Fruit fly (Drosophila melanogaster) whole organism, embryonic: ENCODE results near the gene sob.

Source experiments
- Atf3 ChIP-seq: fragments of 200-800 bp; sonication (Bioruptor generic); optimal IDR thresholded peaks from 3 replicates; lab custom pipeline; 2016; ENCODE audit warnings: missing biosample characterization, missing genetic modification characterization
- Awh ChIP-seq: fragments of 200-800 bp; sonication (Bioruptor generic); IDR thresholded peaks from 2 replicates; pipeline ENCODE4, ENCODE4 v1.3.6; 2022; ENCODE audit warnings: missing biosample characterization, missing genetic modification characterization
- CG11093 ChIP-seq: fragments of 200-800 bp; sonication (Bioruptor generic); IDR thresholded peaks from 3 replicates; pipeline ENCODE4 v1.3.6; 2022; ENCODE audit warnings: missing biosample characterization, missing genetic modification characterization
- CG11398 ChIP-seq: fragments of 200-800 bp; sonication (Bioruptor generic); optimal IDR thresholded peaks from 2 replicates; lab custom pipeline; 2016; ENCODE audit warnings: missing biosample characterization, missing genetic modification characterization
- CG11696 ChIP-seq: fragments of 200-800 bp; sonication (Bioruptor generic); IDR thresholded peaks from 2 replicates; pipeline ENCODE4 v1.3.6; 2022; ENCODE audit warnings: missing biosample characterization, missing genetic modification characterization
- CG12071 ChIP-seq: fragments of 200-800 bp; sonication (Bioruptor generic); optimal IDR thresholded peaks from 3 replicates; lab custom pipeline; 2018; ENCODE audit warnings: missing biosample characterization, mild to moderate bottlenecking, missing genetic modification characterization
- CG12236 ChIP-seq: fragments of 200-800 bp; sonication (Bioruptor generic); optimal IDR thresholded peaks from 2 replicates; lab custom pipeline; 2016; ENCODE audit warnings: missing biosample characterization, missing genetic modification characterization
- CG14667 ChIP-seq: fragments of 200-800 bp; sonication (Bioruptor generic); IDR thresholded peaks from 2 replicates; pipeline ENCODE4 v1.3.6; 2022; ENCODE audit warnings: missing biosample characterization, missing genetic modification characterization
- CG17186 ChIP-seq: fragments of 200-800 bp; sonication (Bioruptor generic); optimal IDR thresholded peaks from 3 replicates; lab custom pipeline; 2017; ENCODE audit warnings: missing biosample characterization, missing genetic modification reagents, missing genetic modification characterization
- CG18262 ChIP-seq: fragments of 200-800 bp; optimal IDR thresholded peaks from 3 replicates; lab custom pipeline; 2019; ENCODE audit warnings: missing biosample characterization, mild to moderate bottlenecking, missing genetic modification characterization, moderate library complexity
- CG1832 ChIP-seq: fragments of 200-800 bp; sonication (Bioruptor generic); optimal IDR thresholded peaks from 2 replicates; lab custom pipeline; 2017; ENCODE audit warnings: missing biosample characterization, mild to moderate bottlenecking, missing genetic modification characterization, inconsistent platforms
- CG18599 ChIP-seq: fragments of 200-800 bp; sonication (Bioruptor generic); optimal IDR thresholded peaks from 3 replicates; lab custom pipeline; 2017; ENCODE audit warnings: missing biosample characterization, missing genetic modification characterization, mild to moderate bottlenecking, moderate library complexity, missing genetic modification reagents
- CG34224 ChIP-seq: fragments of 200-800 bp; sonication (Bioruptor generic); IDR thresholded peaks from 3 replicates; pipeline ENCODE4 v1.3.6; 2022; ENCODE audit warnings: missing biosample characterization, missing genetic modification characterization; ENCODE audit not compliant: partially characterized antibody
- CG4617 ChIP-seq: fragments of 200-800 bp; sonication (Bioruptor generic); optimal IDR thresholded peaks from 3 replicates; lab custom pipeline; 2016; ENCODE audit warnings: missing biosample characterization, missing genetic modification characterization, borderline replicate concordance
- CG4707 ChIP-seq: fragments of 200-800 bp; sonication (Bioruptor generic); optimal IDR thresholded peaks from 2 replicates; lab custom pipeline; 2018; ENCODE audit warnings: missing biosample characterization, mild to moderate bottlenecking, missing genetic modification characterization, moderate library complexity
- CG8924 ChIP-seq: fragments of 200-800 bp; optimal IDR thresholded peaks from 3 replicates; lab custom pipeline; 2019; ENCODE audit warnings: missing biosample characterization, mild to moderate bottlenecking, missing genetic modification characterization, moderate library complexity
- CG9876 ChIP-seq: fragments of 200-800 bp; sonication (Bioruptor generic); optimal IDR thresholded peaks from 2 replicates; lab custom pipeline; 2016; ENCODE audit warnings: missing biosample characterization, missing genetic modification characterization
- Camta ChIP-seq: fragments of 200-800 bp; sonication (Bioruptor generic); optimal IDR thresholded peaks from 2 replicates; lab custom pipeline; 2016; ENCODE audit warnings: missing biosample characterization, missing genetic modification characterization
- D ChIP-seq, 2 experiments: fragments of 200-800 bp in 1 of 2; fragments of >200 bp in 1 of 2; sonication (Bioruptor generic) in 1 of 2; optimal IDR thresholded peaks; 2 replicates in 1 of 2; 3 replicates in 1 of 2; lab custom pipeline; 2017; ENCODE audit warnings: mild to moderate bottlenecking in 1 of 2, missing biosample characterization in 1 of 2, missing genetic modification characterization in 1 of 2, missing genetic modification reagents in 1 of 2
- D19B ChIP-seq: fragments of 200-800 bp; sonication (Bioruptor generic); optimal IDR thresholded peaks from 2 replicates; lab custom pipeline; 2017; ENCODE audit warnings: missing biosample characterization, mild to moderate bottlenecking, missing genetic modification characterization
- E2f1 ChIP-seq: fragments of 200-800 bp; sonication (Bioruptor generic); IDR thresholded peaks from 2 replicates; pipeline ENCODE4 v1.3.6; 2022; ENCODE audit warnings: missing biosample characterization, missing genetic modification characterization
- ERR ChIP-seq: fragments of 200-800 bp; sonication (Bioruptor generic); optimal IDR thresholded peaks from 2 replicates; lab custom pipeline; 2016; ENCODE audit warnings: missing biosample characterization, missing genetic modification characterization
- Elba2 ChIP-seq: fragments of 200-800 bp; sonication (Bioruptor generic); optimal IDR thresholded peaks from 3 replicates; lab custom pipeline; 2016; ENCODE audit warnings: missing biosample characterization, missing genetic modification characterization
- H15 ChIP-seq: fragments of 200-800 bp; sonication (Bioruptor generic); IDR thresholded peaks from 3 replicates; pipeline ENCODE4 v1.3.6; 2022; ENCODE audit warnings: missing biosample characterization, missing genetic modification characterization
- Hr51 ChIP-seq, 2 experiments: fragments of 200-800 bp; sonication (Bioruptor generic); optimal IDR thresholded peaks; 2 replicates in 1 of 2; 3 replicates in 1 of 2; lab custom pipeline; 2016 to 2018; ENCODE audit warnings: missing biosample characterization in 2 of 2, missing genetic modification characterization in 2 of 2, mild to moderate bottlenecking in 1 of 2, moderate library complexity in 1 of 2
- MESR4 ChIP-seq: fragments of 200-800 bp; sonication (Bioruptor generic); optimal IDR thresholded peaks from 2 replicates; lab custom pipeline; 2018; ENCODE audit warnings: missing biosample characterization, mild to moderate bottlenecking, missing genetic modification characterization, moderate library complexity
- Mrtf ChIP-seq: fragments of 200-800 bp; sonication (Bioruptor generic); IDR thresholded peaks from 3 replicates; pipeline ENCODE4 v1.3.6; 2022; ENCODE audit warnings: missing biosample characterization, missing genetic modification characterization
- Opbp ChIP-seq: fragments of 200-800 bp; sonication (Bioruptor generic); IDR thresholded peaks from 3 replicates; pipeline ENCODE4 v1.3.6; 2022; ENCODE audit warnings: missing biosample characterization, missing genetic modification characterization; ENCODE audit not compliant: partially characterized antibody
- TFAM ChIP-seq: fragments of 200-800 bp; sonication (Bioruptor generic); optimal IDR thresholded peaks from 2 replicates; lab custom pipeline; 2017; ENCODE audit warnings: missing biosample characterization, missing genetic modification characterization, inconsistent platforms
- bab2 ChIP-seq: fragments of 200-800 bp; sonication (Bioruptor generic); optimal IDR thresholded peaks from 2 replicates; lab custom pipeline; 2016; ENCODE audit warnings: missing biosample characterization, missing genetic modification characterization
- bsh ChIP-seq, 2 experiments: fragments of 200-800 bp; sonication (Bioruptor generic); optimal IDR thresholded peaks; 2 replicates each; lab custom pipeline; 2017 to 2018; ENCODE audit warnings: mild to moderate bottlenecking in 2 of 2, missing biosample characterization in 2 of 2, missing genetic modification characterization in 2 of 2, moderate library complexity in 1 of 2
- dan ChIP-seq: fragments of 200-800 bp; sonication (Bioruptor generic); IDR thresholded peaks from 2 replicates; pipeline ENCODE4 v1.3.6; 2022; ENCODE audit warnings: missing biosample characterization, missing genetic modification characterization
- dm ChIP-seq: fragments of 200-800 bp; sonication (Bioruptor generic); optimal IDR thresholded peaks from 3 replicates; lab custom pipeline; 2016; ENCODE audit warnings: missing biosample characterization, missing genetic modification characterization
- eyg ChIP-seq: fragments of 200-800 bp; sonication (Bioruptor generic); optimal IDR thresholded peaks from 3 replicates; lab custom pipeline; 2016; ENCODE audit warnings: missing biosample characterization, missing genetic modification characterization
- gcm ChIP-seq: fragments of 200-800 bp; sonication (Bioruptor generic); optimal IDR thresholded peaks from 2 replicates; lab custom pipeline; 2019; ENCODE audit warnings: missing biosample characterization, mild to moderate bottlenecking, missing genetic modification characterization, moderate library complexity
- grn ChIP-seq: fragments of 200-800 bp; sonication (Bioruptor generic); optimal IDR thresholded peaks from 3 replicates; lab custom pipeline; 2017; ENCODE audit warnings: missing biosample characterization, missing genetic modification characterization
- h ChIP-seq: fragments of >200 bp; optimal IDR thresholded peaks from 2 replicates; lab custom pipeline; 2017
- hkb ChIP-seq, 2 experiments: fragments of 200-800 bp in 1 of 2; fragments of >200 bp in 1 of 2; sonication (Bioruptor generic) in 1 of 2; IDR thresholded peaks in 1 of 2; optimal IDR thresholded peaks in 1 of 2; 2 replicates each; pipeline versions ENCODE4 v1.3.6 to Lab custom; 2017 to 2022; ENCODE audit warnings: missing biosample characterization in 1 of 2, missing genetic modification characterization in 1 of 2
- ind ChIP-seq: fragments of 200-800 bp; sonication (Bioruptor generic); optimal IDR thresholded peaks from 3 replicates; lab custom pipeline; 2016; ENCODE audit warnings: missing biosample characterization, missing genetic modification characterization
- lbe ChIP-seq: fragments of 200-800 bp; sonication (Bioruptor generic); optimal IDR thresholded peaks from 2 replicates; lab custom pipeline; 2016; ENCODE audit warnings: missing biosample characterization, mild to moderate bottlenecking, missing genetic modification characterization
- lilli ChIP-seq: fragments of 200-800 bp; sonication (Bioruptor generic); optimal IDR thresholded peaks from 3 replicates; lab custom pipeline; 2016; ENCODE audit warnings: missing biosample characterization, missing genetic modification characterization
- lmd ChIP-seq: fragments of 200-800 bp; sonication (Bioruptor generic); IDR thresholded peaks from 2 replicates; pipeline ENCODE4 v1.3.6; 2022; ENCODE audit warnings: missing biosample characterization, missing genetic modification characterization
- nmo ChIP-seq: fragments of 200-800 bp; sonication (Bioruptor generic); optimal IDR thresholded peaks from 2 replicates; lab custom pipeline; 2018; ENCODE audit warnings: missing biosample characterization, mild to moderate bottlenecking, missing genetic modification characterization, moderate library complexity
- oc ChIP-seq: fragments of 200-800 bp; sonication (Bioruptor generic); optimal IDR thresholded peaks from 2 replicates; lab custom pipeline; 2018; ENCODE audit warnings: missing biosample characterization, mild to moderate bottlenecking, missing genetic modification characterization, moderate library complexity
- slbo ChIP-seq: fragments of 200-800 bp; sonication (Bioruptor generic); IDR thresholded peaks from 2 replicates; pipeline ENCODE4 v1.3.6; 2022; ENCODE audit warnings: missing biosample characterization, missing genetic modification characterization
- tna ChIP-seq: fragments of 200-800 bp; sonication (Bioruptor generic); IDR thresholded peaks from 2 replicates; pipeline ENCODE4 v1.3.6; 2022; ENCODE audit warnings: missing biosample characterization, missing genetic modification characterization; ENCODE audit not compliant: partially characterized antibody
- tup ChIP-seq: fragments of 200-800 bp; sonication (Bioruptor generic); optimal IDR thresholded peaks from 2 replicates; lab custom pipeline; 2016; ENCODE audit warnings: missing biosample characterization, mild to moderate bottlenecking, missing genetic modification characterization, moderate library complexity
- vvl ChIP-seq: fragments of 200-800 bp; sonication (Bioruptor generic); IDR thresholded peaks from 2 replicates; pipeline ENCODE4 v1.3.6; 2022; ENCODE audit warnings: missing biosample characterization, missing genetic modification characterization
- wor ChIP-seq: fragments of 200-800 bp; sonication (Bioruptor generic); IDR thresholded peaks from 2 replicates; pipeline ENCODE4 v1.3.6; 2022; ENCODE audit warnings: missing biosample characterization, missing genetic modification characterization

The sob gene

dm6 chr2L:3573172-3573755 lies 7.3 kb downstream of the sob start (continued):
- TF ChIP-seq D (optimal IDR thresholded peaks at IDR 0.05; lab: Kevin White, UChicago) (no peak), D (GFP tag; optimal IDR thresholded peaks at IDR 0.05; lab: Kevin White, UChicago) (no peak), Mrtf (GFP tag; lab: Robert Waterston, UW) (no peak; the same call in 2 of the 3 replicates), eyg (GFP tag; lab: Kevin White, UChicago) (no peak), dan (GFP tag; lab: Robert Waterston, UW) (no peak), CG14667 (GFP tag; lab: Robert Waterston, UW) (peak; percentile 60), MESR4 (GFP tag; lab: Kevin White, UChicago) (no peak), bsh (GFP tag; optimal IDR thresholded peaks at IDR 0.05; lab: Kevin White, UChicago) (peak in 1 of 2 experiments; percentile 84), ERR (no peak), vvl (peak; percentile 55), slbo (GFP tag; lab: Robert Waterston, UW) (peak; percentile 45), CG9876 (GFP tag; lab: Kevin White, UChicago) (no peak), CG4707 (GFP tag; lab: Kevin White, UChicago) (no peak), Camta (peak; percentile 22), Awh (no peak), TFAM (no peak), CG11093 (GFP tag; lab: Robert Waterston, UW) (peak; percentile 81), Hr51 (GFP tag; optimal IDR thresholded peaks at IDR 0.05; lab: Kevin White, UChicago) (peak in 1 of 2 experiments; percentile 73), CG8924 (tag; lab: Kevin White, UChicago) (peak; percentile 56), CG17186 (no peak), CG4617 (GFP tag; lab: Kevin White, UChicago) (no peak), grn (no peak), hkb (optimal IDR thresholded peaks at IDR 0.05; lab: Kevin White, UChicago) (no peak), hkb (GFP tag; IDR thresholded peaks at IDR 0.05; lab: Robert Waterston, UW) (peak; percentile 72), E2f1 (GFP tag; lab: Robert Waterston, UW) (peak; percentile 64), H15 (GFP tag; lab: Robert Waterston, UW) (no peak; the same call in 2 of the 3 replicates), CG11398 (GFP tag; lab: Kevin White, UChicago) (no peak), CG11696 (no peak), Atf3 (no peak), oc (tag; lab: Kevin White, UChicago) (peak; percentile 44), lmd (GFP tag; lab: Robert Waterston, UW) (peak; percentile 75), CG18599 (GFP tag; lab: Kevin White, UChicago) (peak; percentile 59), wor (GFP tag; lab: Robert Waterston, UW) (peak; percentile 64; the same call in 1 of the 2 replicates), CG12071 (GFP tag; lab: Kevin White, UChicago) (peak; percentile 47), tup (GFP tag; lab: Kevin White, UChicago) (no peak), lilli (peak; percentile 46), CG1832 (GFP tag; lab: Kevin White, UChicago) (no peak), CG12236 (GFP tag; lab: Kevin White, UChicago) (no peak), h (lab: Kevin White, UChicago) (no peak), ind (GFP tag; lab: Kevin White, UChicago) (peak; percentile 62), Elba2 (no peak), lbe (GFP tag; lab: Kevin White, UChicago) (no peak), dm (GFP tag; lab: Kevin White, UChicago) (no peak), bab2 (peak; percentile 28), nmo (GFP tag; lab: Kevin White, UChicago) (peak; percentile 88), gcm (peak; percentile 55), tna (no peak), Opbp (GFP tag; lab: Robert Waterston, UW) (0 out of 3 replicates have a peak, but pooled peaks have one; percentile 17), CG18262 (tag; lab: Kevin White, UChicago) (peak; percentile 67), D19B (GFP tag; lab: Kevin White, UChicago) (no peak), CG34224 (GFP tag; lab: Robert Waterston, UW) (no peak)
